Worm (Caenorhabditis elegans) whole organism, L1 larva: ENCODE data around the gene srh-7.

ENCODE experiments used
- C04F5.9 ChIP-seq: sonication (generic microtip); optimal IDR thresholded peaks from 2 replicates; lab custom pipeline; 2016; ENCODE audit warnings: missing genetic modification characterization, missing compliant biosample characterization
- C16A3.4 ChIP-seq: fragments of 150-350 bp; optimal IDR thresholded peaks from 2 replicates; lab custom pipeline; 2014; ENCODE audit warnings: missing biosample characterization, missing genetic modification characterization
- C34B4.2 ChIP-seq: sonication (generic microtip); optimal IDR thresholded peaks from 2 replicates; lab custom pipeline; 2017; ENCODE audit warnings: mild to moderate bottlenecking, missing genetic modification characterization, missing compliant biosample characterization
- alr-1 ChIP-seq: fragments of 200-800 bp; sonication (Bioruptor generic); optimal IDR thresholded peaks from 2 replicates; lab custom pipeline; 2018; ENCODE audit warnings: borderline replicate concordance, mild to moderate bottlenecking, missing genetic modification characterization, missing compliant biosample characterization
- ama-1 ChIP-seq: fragments of 150-350 bp; optimal IDR thresholded peaks from 2 replicates; lab custom pipeline; 2014
- blmp-1 ChIP-seq: fragments of 150-350 bp; optimal IDR thresholded peaks from 2 replicates; lab custom pipeline; 2014; ENCODE audit warnings: missing biosample characterization, missing genetic modification characterization
- ceh-8 ChIP-seq: fragments of 200-800 bp; sonication (Bioruptor generic); optimal IDR thresholded peaks from 2 replicates; lab custom pipeline; 2018; ENCODE audit warnings: mild to moderate bottlenecking, missing genetic modification characterization, moderate library complexity, missing compliant biosample characterization
- dpl-1 ChIP-seq, 3 experiments: fragments of 150-350 bp in 2 of 3; sonication (generic microtip) in 1 of 3; optimal IDR thresholded peaks; 2 replicates each; lab custom pipeline; 2014 to 2017; ENCODE audit warnings: missing biosample characterization in 3 of 3, missing genetic modification characterization in 3 of 3, missing genetic modification reagents in 3 of 3
- efl-1 ChIP-seq, 4 experiments: fragments of 150-350 bp; optimal IDR thresholded peaks in 3 of 4; peaks in 1 of 4; 1 replicate in 1 of 4; 2 replicates in 3 of 4; lab custom pipeline; 2014; ENCODE audit warnings: missing biosample characterization in 2 of 4, missing genetic modification characterization in 2 of 4, missing genetic modification reagents in 2 of 4
- egl-27 ChIP-seq, 2 experiments: fragments of 150-350 bp in 1 of 2; sonication (generic microtip); optimal IDR thresholded peaks; 3 replicates each; lab custom pipeline; 2017 to 2018; ENCODE audit warnings: missing biosample characterization in 2 of 2, missing genetic modification characterization in 2 of 2, missing genetic modification reagents in 2 of 2
- elt-2 ChIP-seq: sonication (generic microtip); optimal IDR thresholded peaks from 2 replicates; lab custom pipeline; 2016; ENCODE audit warnings: missing genetic modification characterization, mild to moderate bottlenecking, inconsistent platforms, missing compliant biosample characterization, missing genetic modification reagents
- ets-5 ChIP-seq: fragments of 200-800 bp; sonication (Bioruptor generic); IDR thresholded peaks from 2 replicates; pipeline ENCODE4 v1.3.6; 2022; ENCODE audit warnings: missing genetic modification characterization, missing compliant biosample characterization
- fos-1 ChIP-seq: fragments of 150-350 bp; optimal IDR thresholded peaks from 2 replicates; lab custom pipeline; 2014; ENCODE audit warnings: missing biosample characterization, missing genetic modification characterization
- grh-1 ChIP-seq: fragments of 200-800 bp; sonication (Bioruptor generic); IDR thresholded peaks from 2 replicates; pipeline ENCODE4 v1.3.6; 2022; ENCODE audit warnings: missing genetic modification reagents, missing genetic modification characterization, missing compliant biosample characterization
- hlh-17 ChIP-seq: fragments of 200-800 bp; sonication (Bioruptor generic); optimal IDR thresholded peaks from 2 replicates; lab custom pipeline; 2018; ENCODE audit warnings: missing genetic modification characterization, mild to moderate bottlenecking, missing compliant biosample characterization, moderate library complexity, borderline replicate concordance
- isw-1 ChIP-seq: fragments of 200-800 bp; sonication (Bioruptor generic); IDR thresholded peaks from 2 replicates; pipeline ENCODE4 v1.3.6; 2022; ENCODE audit warnings: missing genetic modification characterization, missing compliant biosample characterization
- lin-14 ChIP-seq: fragments of 200-800 bp; sonication (Bioruptor generic); optimal IDR thresholded peaks from 2 replicates; lab custom pipeline; 2018; ENCODE audit warnings: mild to moderate bottlenecking, missing genetic modification characterization, moderate library complexity, missing compliant biosample characterization
- lin-15B ChIP-seq: fragments of 150-350 bp; sonication (generic microtip); optimal IDR thresholded peaks from 3 replicates; lab custom pipeline; 2014; ENCODE audit warnings: missing biosample characterization, missing genetic modification characterization
- lir-3 ChIP-seq: sonication (generic microtip); optimal IDR thresholded peaks from 2 replicates; lab custom pipeline; 2016; ENCODE audit warnings: mild to moderate bottlenecking, missing genetic modification characterization, moderate library complexity, missing compliant biosample characterization; ENCODE audit not compliant: poor library complexity
- lsy-2 ChIP-seq, 2 experiments: fragments of 150-350 bp; optimal IDR thresholded peaks; 2 replicates each; lab custom pipeline; 2014; ENCODE audit warnings: missing biosample characterization in 2 of 2, missing genetic modification characterization in 2 of 2
- mep-1 ChIP-seq: fragments of 150-350 bp; optimal IDR thresholded peaks from 2 replicates; lab custom pipeline; 2014; ENCODE audit warnings: missing biosample characterization, missing genetic modification characterization
- nhr-11 ChIP-seq: fragments of 150-350 bp; optimal IDR thresholded peaks from 2 replicates; lab custom pipeline; 2014; ENCODE audit warnings: missing biosample characterization, missing genetic modification characterization
- nhr-12 ChIP-seq: sonication (generic microtip); optimal IDR thresholded peaks from 2 replicates; lab custom pipeline; 2017; ENCODE audit warnings: missing biosample characterization, missing genetic modification characterization
- nhr-19 ChIP-seq: fragments of 200-800 bp; sonication (Bioruptor generic); conservative IDR thresholded peaks from 2 replicates; pipeline ENCODE4 v1.3.6; 2022; ENCODE audit warnings: missing genetic modification characterization, missing compliant biosample characterization
- nhr-20 ChIP-seq: sonication (generic microtip); optimal IDR thresholded peaks from 2 replicates; lab custom pipeline; 2016; ENCODE audit warnings: mild to moderate bottlenecking, missing genetic modification characterization, missing compliant biosample characterization
- nhr-71 ChIP-seq: sonication (generic microtip); optimal IDR thresholded peaks from 2 replicates; lab custom pipeline; 2016; ENCODE audit warnings: mild to moderate bottlenecking, missing genetic modification characterization, moderate library complexity, missing compliant biosample characterization
- pag-3 ChIP-seq: sonication (generic microtip); optimal IDR thresholded peaks from 2 replicates; lab custom pipeline; 2017; ENCODE audit warnings: missing genetic modification characterization, mild to moderate bottlenecking, missing compliant biosample characterization, antibody characterized with exemption, borderline replicate concordance; ENCODE audit not compliant: insufficient read depth
- pax-3 ChIP-seq: fragments of 200-800 bp; sonication (Bioruptor generic); optimal IDR thresholded peaks from 2 replicates; lab custom pipeline; 2018; ENCODE audit warnings: mild to moderate bottlenecking, missing genetic modification characterization, moderate library complexity, missing compliant biosample characterization
- snpc-4 ChIP-seq: fragments of 150-350 bp; optimal IDR thresholded peaks from 2 replicates; lab custom pipeline; 2014; ENCODE audit warnings: missing biosample characterization, missing genetic modification characterization
- snu-23 ChIP-seq: sonication (generic microtip); optimal IDR thresholded peaks from 2 replicates; lab custom pipeline; 2016; ENCODE audit warnings: missing genetic modification characterization, missing compliant biosample characterization
- sox-4 ChIP-seq: sonication (generic microtip); optimal IDR thresholded peaks from 2 replicates; lab custom pipeline; 2016; ENCODE audit warnings: missing genetic modification characterization, missing compliant biosample characterization
- swsn-7 ChIP-seq: sonication (generic microtip); optimal IDR thresholded peaks from 2 replicates; lab custom pipeline; 2016; ENCODE audit warnings: missing genetic modification characterization, missing compliant biosample characterization
- tbx-2 ChIP-seq: sonication (generic microtip); optimal IDR thresholded peaks from 2 replicates; lab custom pipeline; 2016; ENCODE audit warnings: missing genetic modification characterization, missing compliant biosample characterization
- unc-130 ChIP-seq: fragments of 150-350 bp; optimal IDR thresholded peaks from 2 replicates; lab custom pipeline; 2017; ENCODE audit warnings: missing biosample characterization, missing genetic modification characterization, inconsistent platforms
- unc-30 ChIP-seq: sonication (generic microtip); optimal IDR thresholded peaks from 2 replicates; lab custom pipeline; 2017; ENCODE audit warnings: missing biosample characterization, missing genetic modification characterization
- unc-62 ChIP-seq: fragments of 150-350 bp; optimal IDR thresholded peaks from 2 replicates; lab custom pipeline; 2014; ENCODE audit warnings: missing biosample characterization, missing genetic modification reagents, missing genetic modification characterization
- unc-86 ChIP-seq: sonication (generic microtip); optimal IDR thresholded peaks from 2 replicates; lab custom pipeline; 2016; ENCODE audit warnings: missing genetic modification characterization, missing compliant biosample characterization
- unc-98 ChIP-seq: fragments of 200-800 bp; sonication (Bioruptor generic); IDR thresholded peaks from 2 replicates; pipeline ENCODE4 v1.3.6; 2022; ENCODE audit warnings: missing genetic modification characterization, missing compliant biosample characterization
- vab-15 ChIP-seq: sonication (generic microtip); optimal IDR thresholded peaks from 2 replicates; lab custom pipeline; 2017; ENCODE audit warnings: missing genotype, mild to moderate bottlenecking, missing genetic modification characterization, missing compliant biosample characterization
- zip-4 ChIP-seq: fragments of 200-800 bp; sonication (Bioruptor generic); optimal IDR thresholded peaks from 2 replicates; lab custom pipeline; 2018; ENCODE audit warnings: mild to moderate bottlenecking, missing genetic modification characterization, moderate library complexity, missing compliant biosample characterization
- ztf-4 ChIP-seq: fragments of 150-350 bp; optimal IDR thresholded peaks from 2 replicates; lab custom pipeline; 2014; ENCODE audit warnings: missing biosample characterization, missing genetic modification characterization

The srh-7 gene

ce11 chrV:3994048-3994447 lies 14.0 kb upstream of the srh-7 start, which contains the start of gene K09D9.9:
Gene K09D9.9, minus strand, starts transcription at chrV:3994148.
- no peak for TF ChIP-seq efl-1 (optimal IDR thresholded peaks at IDR 0.05; lab: Kevin White, UChicago)
- peak in 1 of 2 experiments; percentile 87 for TF ChIP-seq efl-1 (GFP tag; optimal IDR thresholded peaks at IDR 0.05 in 1 of 2; lab: Kevin White, UChicago)
- no peak for TF ChIP-seq ama-1
- no peak for TF ChIP-seq alr-1 (tag; lab: Kevin White, UChicago)
- TF ChIP-seq ceh-8 = no peak
- TF ChIP-seq, all 84 proteins: peak for 1

ce11 chrV:3995838-3996237 lies 12.2 kb upstream of the srh-7 start, which contains the start of gene srx-62:
Gene srx-62, minus strand, starts transcription at chrV:3995938.
- no peak for TF ChIP-seq hlh-17 (GFP tag; lab: Kevin White, UChicago)
- TF ChIP-seq alr-1 (tag; lab: Kevin White, UChicago) = no peak
- no peak for TF ChIP-seq pax-3 (tag; lab: Kevin White, UChicago)
- TF ChIP-seq nhr-12 (tag; lab: Kevin White, UChicago) = no peak
- TF ChIP-seq egl-27 (tag; optimal IDR thresholded peaks at IDR 0.05; lab: Kevin White, UChicago) = no peak
- no peak for TF ChIP-seq C04F5.9
- TF ChIP-seq unc-62 = no peak
- TF ChIP-seq unc-130 (tag; lab: Kevin White, UChicago) = no peak
- TF ChIP-seq unc-98 (GFP tag; lab: Robert Waterston, UW) = no peak
- no peak for TF ChIP-seq snu-23 (GFP tag; lab: Kevin White, UChicago)
- TF ChIP-seq isw-1 (GFP tag; lab: Robert Waterston, UW) = no peak
- TF ChIP-seq zip-4 = no peak
- TF ChIP-seq unc-86 (tag; lab: Kevin White, UChicago) = no peak
- TF ChIP-seq lin-14 = no peak
- TF ChIP-seq ceh-8 = no peak
- no peak for TF ChIP-seq snpc-4
- no peak for TF ChIP-seq nhr-11 (tag; lab: Kevin White, UChicago)
- no peak for TF ChIP-seq swsn-7
- TF ChIP-seq fos-1 (tag; lab: Kevin White, UChicago) = no peak
- no peak for TF ChIP-seq ztf-4 (tag; lab: Kevin White, UChicago)

DNA sequence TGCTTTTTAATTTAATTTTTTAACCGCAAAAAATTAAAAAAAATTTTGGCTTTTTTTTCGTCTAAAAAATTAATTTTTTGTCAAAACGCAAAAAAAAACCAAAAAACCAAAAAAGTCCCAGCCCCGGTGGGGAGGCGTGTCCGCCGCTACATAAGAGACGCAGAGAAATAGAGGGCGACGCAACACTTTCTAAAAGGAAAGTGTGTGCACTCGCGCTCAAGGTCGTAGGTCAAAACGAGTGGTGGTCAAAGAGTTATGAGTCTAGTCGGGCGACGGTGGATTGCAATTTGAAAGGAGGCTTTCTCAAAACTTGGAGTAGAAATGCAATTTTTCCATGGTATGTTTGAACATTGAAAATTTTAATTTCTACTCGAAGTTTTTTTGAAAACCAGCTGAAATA lies 3.5 kb upstream of the srh-7 start:
- TF ChIP-seq C34B4.2 (tag; lab: Kevin White, UChicago) (no peak), blmp-1 (tag; lab: Kevin White, UChicago) (peak; percentile 63)

- no peak for TF ChIP-seq ama-1
- no peak for TF ChIP-seq ets-5 (GFP tag; lab: Robert Waterston, UW)
- TF ChIP-seq nhr-19 (GFP tag; lab: Robert Waterston, UW) = no peak
- TF ChIP-seq sox-4 (tag; lab: Kevin White, UChicago) = no peak
- no peak for TF ChIP-seq blmp-1 (tag; lab: Kevin White, UChicago)
- TF ChIP-seq nhr-20 (tag; lab: Kevin White, UChicago) = no peak
- no peak for TF ChIP-seq C04F5.9
- TF ChIP-seq lir-3 (tag; lab: Kevin White, UChicago) = no peak
- TF ChIP-seq unc-30 (tag; lab: Kevin White, UChicago) = no peak
- no peak for TF ChIP-seq snu-23 (GFP tag; lab: Kevin White, UChicago)
- no peak for TF ChIP-seq snpc-4
- TF ChIP-seq lin-15B (tag; lab: Kevin White, UChicago) = no peak
- no peak for TF ChIP-seq vab-15 (tag; lab: Kevin White, UChicago)
- TF ChIP-seq nhr-71 (tag; lab: Kevin White, UChicago) = no peak
Observed at ce11 chrV:4005219-4005618, 2.8 kb upstream of the srh-7 start, which contains the start of gene srh-8. Gene srh-8, plus strand, starts transcription at chrV:4005519.

ce11 chrV:4010170-4010569 lies 2.1 kb downstream of the srh-7 start, which contains the start of gene srh-4:
Gene srh-4, plus strand, starts transcription at chrV:4010470.
- TF ChIP-seq mep-1 (tag; lab: Kevin White, UChicago) (no peak), C16A3.4 (tag; lab: Kevin White, UChicago) (no peak), tbx-2 (tag; lab: Kevin White, UChicago) (no peak), elt-2 (no peak), lsy-2 (tag; optimal IDR thresholded peaks at IDR 0.05; lab: Kevin White, UChicago) (no peak), nhr-19 (GFP tag; lab: Robert Waterston, UW) (no peak), C34B4.2 (tag; lab: Kevin White, UChicago) (no peak), pag-3 (no peak), grh-1 (no peak), dpl-1 (GFP tag; optimal IDR thresholded peaks at IDR 0.05; lab: Kevin White, UChicago) (no peak)
- TF ChIP-seq, all 84 proteins: peak for 0
